Worm (Caenorhabditis elegans) whole organism, late embryonic: ENCODE measurements around the gene C54E10.6.

Experiments used
- ceh-18 ChIP-seq: sonication (generic microtip); optimal IDR thresholded peaks from 2 replicates; lab custom pipeline; 2016; ENCODE audit warnings: missing genetic modification characterization, missing compliant biosample characterization
- ceh-2 ChIP-seq: sonication (generic microtip); optimal IDR thresholded peaks from 2 replicates; lab custom pipeline; 2016; ENCODE audit warnings: missing genotype, missing genetic modification characterization, missing compliant biosample characterization
- ceh-24 ChIP-seq: sonication (generic microtip); optimal IDR thresholded peaks from 2 replicates; lab custom pipeline; 2016; ENCODE audit warnings: mild to moderate bottlenecking, missing genetic modification characterization, missing compliant biosample characterization
- dve-1 ChIP-seq: sonication (generic microtip); optimal IDR thresholded peaks from 2 replicates; lab custom pipeline; 2017; ENCODE audit warnings: antibody characterized with exemption, mild to moderate bottlenecking, missing genetic modification characterization, missing compliant biosample characterization
- elt-2 ChIP-seq: sonication (generic microtip); optimal IDR thresholded peaks from 2 replicates; lab custom pipeline; 2016; ENCODE audit warnings: missing genetic modification reagents, missing genetic modification characterization, missing compliant biosample characterization
- sox-4 ChIP-seq: sonication (generic microtip); optimal IDR thresholded peaks from 2 replicates; lab custom pipeline; 2017; ENCODE audit warnings: mild to moderate bottlenecking, missing genetic modification characterization, inconsistent platforms, missing compliant biosample characterization
- tbx-2 ChIP-seq: sonication (generic microtip); optimal IDR thresholded peaks from 2 replicates; lab custom pipeline; 2016; ENCODE audit warnings: missing genetic modification characterization, missing compliant biosample characterization

DNA sequence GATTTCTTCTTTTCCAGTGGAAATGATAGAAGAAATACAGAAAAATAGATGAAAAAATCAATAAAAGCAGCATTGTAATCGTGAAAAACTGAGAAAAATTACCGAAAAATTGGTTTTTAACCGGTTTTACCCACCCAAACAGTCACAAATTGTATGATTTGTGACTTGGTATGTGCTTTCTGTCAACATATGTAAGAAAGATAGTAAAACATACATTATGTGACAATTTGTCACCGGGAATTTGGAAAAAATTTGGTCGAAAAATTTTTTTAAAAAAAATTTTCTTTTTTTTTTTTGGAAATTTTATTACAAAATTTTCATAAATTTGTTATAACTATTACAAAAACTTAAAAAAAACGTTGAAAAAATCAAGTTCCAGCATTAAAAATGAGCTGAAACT is 28.6 kb upstream of the C54E10.6 start, which contains the start of gene cyp-33D3:
- TF ChIP-seq tbx-2 (no peak), dve-1 (tag; lab: Kevin White, UChicago) (no peak), ceh-2 (tag; lab: Kevin White, UChicago) (no peak), ceh-18 (tag; lab: Kevin White, UChicago) (no peak), elt-2 (tag; lab: Kevin White, UChicago) (no peak), ceh-24 (no peak), sox-4 (tag; lab: Kevin White, UChicago) (no peak)
